Fruit fly (Drosophila melanogaster): ENCODE data around the gene Rrp47.

- TF ChIP-seq CG8478 (optimal IDR thresholded peaks at IDR 0.05) = no peak
- no peak for TF ChIP-seq CTCF (optimal IDR thresholded peaks at IDR 0.05)
These were observed 3.8 kb upstream of the Rrp47 start, which contains the start of gene CG8924 for dm6 chrX:15940956-15941246.
